Fruit fly (Drosophila melanogaster): ENCODE measurements around the gene CG11436.

CG11436 gene

dm6 chrX:4581769-4582168, 30.1 kb upstream of the CG11436 start:
- peak in 1 of 2 experiments; percentile 28 for TF ChIP-seq foxo (GFP tag; optimal IDR thresholded peaks at IDR 0.05)
- TF ChIP-seq Hnf4 (GFP tag; optimal IDR thresholded peaks at IDR 0.05), result no peak
- peak; percentile 3 for TF ChIP-seq h (GFP tag; optimal IDR thresholded peaks at IDR 0.05)
- TF ChIP-seq fru (GFP tag; optimal IDR thresholded peaks at IDR 0.05), result peak; percentile 13
- TF ChIP-seq dsf (GFP tag; optimal IDR thresholded peaks at IDR 0.05; ENCODE audit: borderline replicate concordance), result no peak

- TF ChIP-seq fru (GFP tag; optimal IDR thresholded peaks at IDR 0.05), result peak; percentile 1
- TF ChIP-seq foxo (GFP tag; optimal IDR thresholded peaks at IDR 0.05), result peak in 1 of 2 experiments; percentile 25
- TF ChIP-seq lola (GFP tag; optimal IDR thresholded peaks at IDR 0.05), result no peak
- no peak for TF ChIP-seq h (GFP tag; optimal IDR thresholded peaks at IDR 0.05)
- TF ChIP-seq dmrt93B (GFP tag; optimal IDR thresholded peaks at IDR 0.05), result no peak
- no peak for TF ChIP-seq Dfd (GFP tag; optimal IDR thresholded peaks at IDR 0.05)
- no peak for TF ChIP-seq Hr83 (GFP tag; optimal IDR thresholded peaks at IDR 0.05; ENCODE audit: poor library complexity, severe bottlenecking)
- TF ChIP-seq dsf (GFP tag; optimal IDR thresholded peaks at IDR 0.05; ENCODE audit: borderline replicate concordance), result no peak
Observed at dm6 chrX:4573971-4574370, 22.3 kb upstream of the CG11436 start.

dm6 chrX:4571829-4572228, 20.2 kb upstream of the CG11436 start, which contains the start of gene CG12684:
Gene CG12684 (minus strand): TSS chrX:4571929.
- TF ChIP-seq Hnf4 (GFP tag; optimal IDR thresholded peaks at IDR 0.05) (no peak), dl (GFP tag; optimal IDR thresholded peaks at IDR 0.05; ENCODE audit: insufficient read depth in 1 of 2, partially characterized antibody in 2 of 2) (no peak), Dfd (GFP tag; optimal IDR thresholded peaks at IDR 0.05) (no peak)

dm6 chrX:4564962-4565361, 13.3 kb upstream of the CG11436 start:
- no peak for TF ChIP-seq Hr83 (GFP tag; optimal IDR thresholded peaks at IDR 0.05; ENCODE audit: poor library complexity, severe bottlenecking)
- no peak for TF ChIP-seq woc (GFP tag; optimal IDR thresholded peaks at IDR 0.05)
- no peak for TF ChIP-seq ey (GFP tag; optimal IDR thresholded peaks at IDR 0.05)
- TF ChIP-seq sage (GFP tag; optimal IDR thresholded peaks at IDR 0.05), result no peak
- TF ChIP-seq Dfd (GFP tag; optimal IDR thresholded peaks at IDR 0.05), result no peak
- TF ChIP-seq GATAd (GFP tag; optimal IDR thresholded peaks at IDR 0.05), result no peak
- no peak for TF ChIP-seq h (GFP tag; optimal IDR thresholded peaks at IDR 0.05)
- TF ChIP-seq Hr78 (GFP tag; optimal IDR thresholded peaks at IDR 0.05), result no peak
- no peak for TF ChIP-seq Abd-B (GFP tag; optimal IDR thresholded peaks at IDR 0.05)
- no peak for TF ChIP-seq OdsH (GFP tag; optimal IDR thresholded peaks at IDR 0.05)
- no peak for TF ChIP-seq CrebA (GFP tag; optimal IDR thresholded peaks at IDR 0.05; ENCODE audit: borderline replicate concordance)
- no peak for TF ChIP-seq dl (GFP tag; optimal IDR thresholded peaks at IDR 0.05; ENCODE audit: insufficient read depth in 1 of 2, partially characterized antibody in 2 of 2)
- no peak for TF ChIP-seq tai (GFP tag; optimal IDR thresholded peaks at IDR 0.05)
- TF ChIP-seq dsf (GFP tag; optimal IDR thresholded peaks at IDR 0.05; ENCODE audit: borderline replicate concordance), result no peak
- no peak for TF ChIP-seq N (GFP tag; optimal IDR thresholded peaks at IDR 0.05)
- TF ChIP-seq Vsx2 (GFP tag; optimal IDR thresholded peaks at IDR 0.05; ENCODE audit: partially characterized antibody), result no peak

- TF ChIP-seq Vsx2 (GFP tag; optimal IDR thresholded peaks at IDR 0.05; ENCODE audit: partially characterized antibody) (no peak), tai (GFP tag; optimal IDR thresholded peaks at IDR 0.05) (no peak), Rel (GFP tag; optimal IDR thresholded peaks at IDR 0.05) (no peak), Rel (tag; optimal IDR thresholded peaks at IDR 0.05) (no peak), woc (GFP tag; optimal IDR thresholded peaks at IDR 0.05) (no peak), OdsH (GFP tag; optimal IDR thresholded peaks at IDR 0.05) (no peak), CG9705 (GFP tag; optimal IDR thresholded peaks at IDR 0.05) (no peak), Hr83 (GFP tag; optimal IDR thresholded peaks at IDR 0.05; ENCODE audit: poor library complexity, severe bottlenecking) (no peak), Abd-B (GFP tag; optimal IDR thresholded peaks at IDR 0.05) (no peak), ey (GFP tag; optimal IDR thresholded peaks at IDR 0.05) (no peak), dsf (GFP tag; optimal IDR thresholded peaks at IDR 0.05; ENCODE audit: borderline replicate concordance) (no peak), fru (GFP tag; optimal IDR thresholded peaks at IDR 0.05) (no peak), brk (GFP tag; optimal IDR thresholded peaks at IDR 0.05) (no peak), HLH106 (tag; optimal IDR thresholded peaks at IDR 0.05) (no peak), GATAd (GFP tag; optimal IDR thresholded peaks at IDR 0.05) (no peak), Dfd (GFP tag; optimal IDR thresholded peaks at IDR 0.05) (no peak), dl (GFP tag; optimal IDR thresholded peaks at IDR 0.05; ENCODE audit: insufficient read depth in 1 of 2, partially characterized antibody in 2 of 2) (no peak), Jra (GFP tag; optimal IDR thresholded peaks at IDR 0.05) (no peak), Sp1 (GFP tag; optimal IDR thresholded peaks at IDR 0.05) (no peak), rgr (GFP tag; optimal IDR thresholded peaks at IDR 0.05) (no peak), usp (GFP tag; optimal IDR thresholded peaks at IDR 0.05) (no peak)
Observed at dm6 chrX:4563980-4564379, 12.3 kb upstream of the CG11436 start.
